Worm (Caenorhabditis elegans) whole organism, L4/young adult: ENCODE measurements around the gene mua-6.

Experiments used
- W03F9.2 ChIP-seq: fragments of 150-350 bp; optimal IDR thresholded peaks from 2 replicates; lab custom pipeline; 2014; ENCODE audit warnings: missing biosample characterization, missing genetic modification characterization
- him-1 ChIP-seq: sonication (generic microtip); optimal IDR thresholded peaks from 2 replicates; lab custom pipeline; 2016; ENCODE audit warnings: missing genotype, missing genetic modification reagents, missing genetic modification characterization, missing compliant biosample characterization

- TF ChIP-seq him-1 = no peak
- TF ChIP-seq W03F9.2 = no peak
Observed at ce11 chrX:16217108-16217507, 48.4 kb downstream of the mua-6 start, which contains the start of gene F23A7.1.
